Worm (Caenorhabditis elegans): ENCODE data around the gene H23N18.5.

The H23N18.5 gene

ce11 chrV:4912313-4912712 lies at the start of gene H23N18.5:
Gene H23N18.5 (minus strand): TSS chrV:4912381.
- TF ChIP-seq lin-32 (GFP tag; optimal IDR thresholded peaks at IDR 0.05) (no peak), elt-1 (tag; optimal IDR thresholded peaks at IDR 0.05; ENCODE audit: borderline replicate concordance, insufficient read depth) (peak; percentile 0), unc-62 (GFP tag; optimal IDR thresholded peaks at IDR 0.05) (no peak)

DNA sequence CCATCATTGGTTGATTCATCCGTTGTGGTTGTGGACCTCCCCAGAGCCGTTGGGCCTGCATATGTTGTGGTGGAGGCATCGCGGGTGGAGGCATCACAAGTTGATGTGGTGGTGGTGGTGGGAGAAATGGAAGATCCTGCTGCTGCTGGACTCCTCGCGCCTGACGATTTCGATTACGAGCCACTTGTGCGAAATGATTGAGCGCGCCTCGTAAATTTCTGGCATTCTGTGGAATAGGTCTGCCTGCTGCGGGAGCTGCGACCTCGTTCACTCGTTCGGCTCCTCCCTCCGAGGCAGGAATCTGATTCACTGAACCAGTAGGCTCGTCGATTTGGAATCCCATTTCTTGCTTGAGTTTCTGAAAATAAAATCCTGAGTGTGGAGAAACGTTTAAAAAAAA lies 48.5 kb upstream of the H23N18.5 start:
- TF ChIP-seq mls-2 (tag; optimal IDR thresholded peaks at IDR 0.05) (no peak), M03D4.4 (tag; optimal IDR thresholded peaks at IDR 0.05) (no peak)

- no peak for TF ChIP-seq sem-2 (GFP tag; optimal IDR thresholded peaks at IDR 0.05)
- TF ChIP-seq ztf-11 (tag; optimal IDR thresholded peaks at IDR 0.05): no peak
Measured at ce11 chrV:4957619-4958018, 45.4 kb upstream of the H23N18.5 start.

DNA sequence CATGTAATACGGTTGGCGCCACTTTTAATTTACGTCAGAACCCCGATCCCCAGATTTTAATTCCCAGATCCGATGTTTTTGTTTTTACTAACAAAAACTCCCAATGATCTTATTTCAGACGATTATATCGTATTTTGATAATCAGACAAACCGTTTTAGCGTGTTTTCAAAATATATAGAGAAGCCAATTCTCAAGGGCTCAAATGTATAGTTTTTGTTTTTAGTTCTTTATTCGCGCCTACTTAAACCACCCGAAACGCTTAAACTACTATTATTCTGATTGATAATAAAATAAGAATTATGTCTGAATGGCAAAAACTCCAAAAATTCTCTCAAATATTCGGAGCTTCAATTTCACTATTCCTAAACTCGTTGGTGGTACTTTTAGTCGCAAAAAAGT lies 44.3 kb upstream of the H23N18.5 start, which contains the start of gene str-208:
Gene str-208 (plus strand): TSS at position 301 of the 400 bp plus-strand sequence.
- TF ChIP-seq nhr-28 (tag; optimal IDR thresholded peaks at IDR 0.05) (no peak), ham-2 (GFP tag; optimal IDR thresholded peaks at IDR 0.05) (no peak), mab-5 (tag; optimal IDR thresholded peaks at IDR 0.05) (no peak), ceh-39 (tag; optimal IDR thresholded peaks at IDR 0.05) (no peak), elt-1 (tag; optimal IDR thresholded peaks at IDR 0.05; ENCODE audit: borderline replicate concordance, insufficient read depth) (no peak), lin-32 (GFP tag; optimal IDR thresholded peaks at IDR 0.05) (no peak), blmp-1 (tag; optimal IDR thresholded peaks at IDR 0.05) (no peak), drap-1 (GFP tag; optimal IDR thresholded peaks at IDR 0.05) (no peak), pha-4 (tag; optimal IDR thresholded peaks at IDR 0.05) (no peak), ces-1 (GFP tag; optimal IDR thresholded peaks at IDR 0.05) (no peak), elt-3 (tag; optimal IDR thresholded peaks at IDR 0.05) (no peak), unc-39 (tag; optimal IDR thresholded peaks at IDR 0.05) (no peak), mep-1 (tag; optimal IDR thresholded peaks at IDR 0.05) (no peak), M03D4.4 (tag; optimal IDR thresholded peaks at IDR 0.05) (no peak)

- TF ChIP-seq lin-13 (tag; optimal IDR thresholded peaks at IDR 0.05): no peak
- TF ChIP-seq mab-5 (tag; optimal IDR thresholded peaks at IDR 0.05): no peak
- TF ChIP-seq ceh-43 (GFP tag; optimal IDR thresholded peaks at IDR 0.05): no peak
- no peak for TF ChIP-seq mls-2 (tag; optimal IDR thresholded peaks at IDR 0.05)
- TF ChIP-seq nhr-237 (tag; optimal IDR thresholded peaks at IDR 0.05): no peak
- TF ChIP-seq ham-2 (GFP tag; optimal IDR thresholded peaks at IDR 0.05): no peak
- TF ChIP-seq tbx-8 (GFP tag; optimal IDR thresholded peaks at IDR 0.05): no peak
- no peak for TF ChIP-seq ceh-39 (tag; optimal IDR thresholded peaks at IDR 0.05)
- TF ChIP-seq unc-120 (tag; optimal IDR thresholded peaks at IDR 0.05; ENCODE audit: poor library complexity, severe bottlenecking): no peak
- no peak for TF ChIP-seq sem-2 (GFP tag; optimal IDR thresholded peaks at IDR 0.05)
- TF ChIP-seq unc-62 (GFP tag; optimal IDR thresholded peaks at IDR 0.05): no peak
- no peak for TF ChIP-seq ces-1 (GFP tag; optimal IDR thresholded peaks at IDR 0.05)
- no peak for TF ChIP-seq sptf-1 (tag; optimal IDR thresholded peaks at IDR 0.05)
- no peak for TF ChIP-seq nhr-2 (tag; optimal IDR thresholded peaks at IDR 0.05)
Measured at ce11 chrV:4951434-4951833, 39.3 kb upstream of the H23N18.5 start, which contains the start of gene str-207. Gene str-207 (plus strand): TSS chrV:4951734.

DNA sequence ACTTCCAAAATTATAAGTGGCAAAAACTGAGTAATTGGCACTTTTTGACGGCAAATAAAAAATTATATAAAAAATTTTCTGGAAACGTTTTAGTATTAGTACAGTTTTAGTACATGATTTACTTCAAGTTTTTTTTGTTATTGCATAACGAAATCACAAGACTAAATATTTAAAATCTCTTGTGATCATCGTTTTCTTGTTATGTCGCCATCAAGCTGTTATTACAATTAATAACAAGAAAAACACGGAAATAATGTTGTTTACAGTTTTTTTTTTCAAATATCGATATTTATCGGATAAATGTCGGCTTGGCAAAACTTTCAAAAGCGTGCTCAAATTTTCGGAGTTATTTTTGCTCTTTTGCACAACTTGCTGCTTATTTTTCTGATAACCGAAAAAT lies 36.5 kb upstream of the H23N18.5 start, which contains the start of gene str-209:
Gene str-209 (plus strand): TSS at position 301 of the 400 bp plus-strand sequence.
- TF ChIP-seq nhr-12 (tag; optimal IDR thresholded peaks at IDR 0.05) (no peak), hlh-1 (tag; optimal IDR thresholded peaks at IDR 0.05) (no peak), lin-32 (GFP tag; optimal IDR thresholded peaks at IDR 0.05) (no peak), snpc-4 (tag; optimal IDR thresholded peaks at IDR 0.05) (no peak), ztf-11 (tag; optimal IDR thresholded peaks at IDR 0.05) (no peak), lin-13 (tag; optimal IDR thresholded peaks at IDR 0.05) (no peak), nhr-28 (tag; optimal IDR thresholded peaks at IDR 0.05) (no peak), blmp-1 (tag; optimal IDR thresholded peaks at IDR 0.05) (no peak), lsy-2 (tag; optimal IDR thresholded peaks at IDR 0.05) (no peak), M03D4.4 (tag; optimal IDR thresholded peaks at IDR 0.05) (no peak), unc-39 (tag; optimal IDR thresholded peaks at IDR 0.05) (no peak), ceh-83 (GFP tag; optimal IDR thresholded peaks at IDR 0.05) (no peak), cnd-1 (tag; optimal IDR thresholded peaks at IDR 0.05) (no peak), sem-2 (GFP tag; optimal IDR thresholded peaks at IDR 0.05) (no peak), mab-5 (tag; optimal IDR thresholded peaks at IDR 0.05) (no peak), ceh-43 (GFP tag; optimal IDR thresholded peaks at IDR 0.05) (no peak), sptf-1 (tag; optimal IDR thresholded peaks at IDR 0.05) (no peak), ces-1 (GFP tag; optimal IDR thresholded peaks at IDR 0.05) (no peak), flh-1 (GFP tag; optimal IDR thresholded peaks at IDR 0.05) (no peak)

Measured in whole organism, mixed stage, embryonic.